Worm (Caenorhabditis elegans): ENCODE results near the gene F33A8.4.

DNA sequence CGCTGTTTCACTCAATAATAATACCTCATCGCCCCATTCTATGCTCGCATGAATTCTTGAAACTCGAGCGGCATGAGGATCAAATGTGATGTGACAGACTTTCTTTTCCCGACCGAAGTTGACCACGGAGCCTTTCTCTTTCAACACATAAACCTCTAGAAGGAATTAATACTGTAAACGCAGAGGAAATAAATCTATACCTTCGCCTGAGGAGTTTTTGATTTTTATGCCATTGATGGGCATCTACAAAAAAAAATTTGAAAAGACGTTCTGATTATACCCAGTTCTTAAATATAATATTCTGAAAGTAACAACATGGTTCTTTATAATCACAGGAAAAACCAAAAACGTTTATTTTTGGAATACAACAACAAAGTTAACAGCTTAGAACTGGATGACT lies 47.4 kb upstream of the F33A8.4 start, which contains the start of gene nbs-1:
- TF ChIP-seq ztf-11 (tag; optimal IDR thresholded peaks at IDR 0.05) (no peak), pha-4 (tag; optimal IDR thresholded peaks at IDR 0.05) (no peak), elt-1 (tag; optimal IDR thresholded peaks at IDR 0.05; ENCODE audit: borderline replicate concordance, insufficient read depth) (no peak), nhr-237 (tag; optimal IDR thresholded peaks at IDR 0.05) (no peak), mep-1 (tag; optimal IDR thresholded peaks at IDR 0.05) (no peak), M03D4.4 (tag; optimal IDR thresholded peaks at IDR 0.05) (no peak), snpc-4 (tag; optimal IDR thresholded peaks at IDR 0.05) (no peak)

Data from whole organism, mixed stage, embryonic.